Fruit fly (Drosophila melanogaster) whole organism, wandering third instar larva: ENCODE results near the gene CG14826.

Experiments
- Abd-B ChIP-seq: fragments of >200 bp; optimal IDR thresholded peaks from 2 replicates; lab custom pipeline; 2017; ENCODE audit warnings: missing biosample characterization, missing genetic modification characterization
- CG32264 ChIP-seq: fragments of 200-800 bp; sonication (Bioruptor generic); optimal IDR thresholded peaks from 2 replicates; lab custom pipeline; 2016; ENCODE audit warnings: missing biosample characterization, missing genetic modification characterization
- CG9705 ChIP-seq: fragments of 200-800 bp; sonication (Bioruptor generic); optimal IDR thresholded peaks from 2 replicates; lab custom pipeline; 2018; ENCODE audit warnings: missing biosample characterization, mild to moderate bottlenecking, missing genetic modification characterization
- CrebA ChIP-seq: fragments of 200-800 bp; sonication (Bioruptor generic); optimal IDR thresholded peaks from 2 replicates; lab custom pipeline; 2016; ENCODE audit warnings: missing biosample characterization, mild to moderate bottlenecking, missing genetic modification characterization, borderline replicate concordance
- Dif ChIP-seq: fragments of 200-275, 200-300 bp; sonication (Bioruptor generic); optimal IDR thresholded peaks from 2 replicates; lab custom pipeline; 2018; ENCODE audit warnings: missing biosample characterization, missing genetic modification characterization; ENCODE audit not compliant: partially characterized antibody
- HLH106 ChIP-seq: fragments of 200-800 bp; optimal IDR thresholded peaks from 3 replicates; lab custom pipeline; 2019; ENCODE audit warnings: missing biosample characterization, mild to moderate bottlenecking, missing genetic modification characterization, moderate library complexity
- Hr78 ChIP-seq: fragments of >200 bp; optimal IDR thresholded peaks from 2 replicates; lab custom pipeline; 2017; ENCODE audit warnings: missing biosample characterization, missing genetic modification characterization
- Hr83 ChIP-seq: fragments of 200-300 bp; sonication (Bioruptor generic); optimal IDR thresholded peaks from 2 replicates; lab custom pipeline; 2016; ENCODE audit warnings: missing biosample characterization, mild to moderate bottlenecking, missing genetic modification characterization, moderate library complexity; ENCODE audit not compliant: poor library complexity, severe bottlenecking
- Jra ChIP-seq: sonication (Bioruptor generic); optimal IDR thresholded peaks from 2 replicates; lab custom pipeline; 2016; ENCODE audit warnings: missing biosample characterization, missing genetic modification characterization
- Mio ChIP-seq: sonication (Bioruptor generic); optimal IDR thresholded peaks from 2 replicates; lab custom pipeline; 2016; ENCODE audit warnings: missing biosample characterization, missing genetic modification characterization
- N ChIP-seq: fragments of >200 bp; optimal IDR thresholded peaks from 2 replicates; lab custom pipeline; 2018; ENCODE audit warnings: missing biosample characterization, missing external identifiers, missing genetic modification characterization
- Sp1 ChIP-seq: fragments of 200-800 bp; sonication (Bioruptor generic); optimal IDR thresholded peaks from 3 replicates; lab custom pipeline; 2019; ENCODE audit warnings: missing biosample characterization, mild to moderate bottlenecking, missing genetic modification characterization, moderate library complexity
- Vsx2 ChIP-seq: fragments of 200-300, 225-300 bp; sonication (Bioruptor generic); optimal IDR thresholded peaks from 2 replicates; lab custom pipeline; 2018; ENCODE audit warnings: missing biosample characterization, missing genetic modification characterization; ENCODE audit not compliant: partially characterized antibody
- brk ChIP-seq: fragments of 200-800 bp; sonication (Bioruptor generic); optimal IDR thresholded peaks from 2 replicates; lab custom pipeline; 2016; ENCODE audit warnings: missing biosample characterization, mild to moderate bottlenecking, missing genetic modification characterization
- dmrt93B ChIP-seq: fragments of 200-800 bp; sonication (Bioruptor generic); optimal IDR thresholded peaks from 2 replicates; lab custom pipeline; 2018; ENCODE audit warnings: missing biosample characterization, mild to moderate bottlenecking, missing genetic modification characterization
- dsf ChIP-seq: sonication (Bioruptor generic); optimal IDR thresholded peaks from 2 replicates; lab custom pipeline; 2016; ENCODE audit warnings: missing biosample characterization, missing genetic modification characterization, borderline replicate concordance
- ey ChIP-seq: fragments of 200-800 bp; sonication (Bioruptor generic); optimal IDR thresholded peaks from 2 replicates; lab custom pipeline; 2016; ENCODE audit warnings: missing biosample characterization, missing genetic modification characterization
- foxo ChIP-seq, 2 experiments: fragments of 200-800 bp; sonication (Bioruptor generic); optimal IDR thresholded peaks; 2 replicates in 1 of 2; 3 replicates in 1 of 2; lab custom pipeline; 2016 to 2017; ENCODE audit warnings: missing biosample characterization in 2 of 2, missing genetic modification characterization in 2 of 2
- fru ChIP-seq: fragments of 200-800 bp; sonication (Bioruptor generic); optimal IDR thresholded peaks from 3 replicates; lab custom pipeline; 2016; ENCODE audit warnings: missing biosample characterization, mild to moderate bottlenecking, missing genetic modification characterization
- h ChIP-seq: fragments of 200-800 bp; sonication (Bioruptor generic); optimal IDR thresholded peaks from 3 replicates; lab custom pipeline; 2016; ENCODE audit warnings: missing biosample characterization, mild to moderate bottlenecking, missing genetic modification characterization
- jim ChIP-seq: fragments of 175-275, 200-325 bp; sonication (Bioruptor generic); optimal IDR thresholded peaks from 2 replicates; lab custom pipeline; 2016; ENCODE audit warnings: missing biosample characterization, mild to moderate bottlenecking, missing genetic modification characterization
- lola ChIP-seq: fragments of >200 bp; optimal IDR thresholded peaks from 2 replicates; lab custom pipeline; 2017; ENCODE audit warnings: missing biosample characterization, missing genetic modification characterization
- psq ChIP-seq: fragments of 200-800 bp; sonication (Bioruptor generic); optimal IDR thresholded peaks from 3 replicates; lab custom pipeline; 2017; ENCODE audit warnings: missing biosample characterization, mild to moderate bottlenecking, missing genetic modification characterization, moderate library complexity
- sage ChIP-seq: fragments of 200-800 bp; sonication (Bioruptor generic); optimal IDR thresholded peaks from 2 replicates; lab custom pipeline; 2016; ENCODE audit warnings: missing biosample characterization, mild to moderate bottlenecking, missing genetic modification characterization
- sv ChIP-seq: fragments of 200-800 bp; sonication (Bioruptor generic); optimal IDR thresholded peaks from 3 replicates; lab custom pipeline; 2016; ENCODE audit warnings: missing biosample characterization, missing genetic modification characterization
- usp ChIP-seq: fragments of >200 bp; optimal IDR thresholded peaks from 2 replicates; lab custom pipeline; 2017; ENCODE audit warnings: missing biosample characterization, missing genetic modification characterization
- woc ChIP-seq: sonication (Bioruptor generic); optimal IDR thresholded peaks from 2 replicates; lab custom pipeline; 2016; ENCODE audit warnings: missing biosample characterization, mild to moderate bottlenecking, missing genetic modification characterization

Gene CG14826

DNA sequence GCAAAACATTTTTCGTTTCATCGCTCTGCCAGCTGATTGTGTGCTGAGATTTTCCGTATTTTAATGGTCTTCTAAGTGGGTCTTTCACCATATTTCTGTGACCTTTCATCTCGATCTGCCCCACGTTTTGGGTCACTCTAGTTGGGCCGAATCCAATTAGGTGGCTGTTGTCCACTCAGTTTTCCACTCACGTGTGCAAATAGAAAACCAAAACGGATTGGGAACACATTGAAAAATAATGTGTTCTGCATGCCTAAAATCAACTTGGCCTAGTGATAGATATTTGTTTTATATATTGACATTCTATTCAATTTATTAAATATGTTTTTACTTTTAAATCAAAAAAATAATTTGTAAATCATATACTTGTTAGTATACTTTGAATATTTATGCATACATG, at the start of gene CG14826:
TSS of gene CG14826 (plus strand) at position 301 of the 400 bp plus-strand sequence.
- no peak for TF ChIP-seq Abd-B (GFP tag; lab: Kevin White, UChicago)
- TF ChIP-seq usp (GFP tag; lab: Kevin White, UChicago) = no peak
- TF ChIP-seq HLH106 (tag; lab: Kevin White, UChicago) = no peak
- no peak for TF ChIP-seq Mio (GFP tag; lab: Kevin White, UChicago)
- no peak for TF ChIP-seq Jra (GFP tag; lab: Kevin White, UChicago)
- no peak for TF ChIP-seq CG9705
- no peak for TF ChIP-seq Dif (GFP tag; lab: Kevin White, UChicago)
- no peak for TF ChIP-seq sage (GFP tag; lab: Kevin White, UChicago)
- no peak for TF ChIP-seq Sp1
- no peak for TF ChIP-seq brk (GFP tag; lab: Kevin White, UChicago)
- no peak for TF ChIP-seq dsf (GFP tag; lab: Kevin White, UChicago)
- no peak for TF ChIP-seq Hr78
- TF ChIP-seq jim (GFP tag; lab: Kevin White, UChicago) = no peak
- no peak for TF ChIP-seq Hr83 (GFP tag; lab: Kevin White, UChicago)
- no peak for TF ChIP-seq dmrt93B (GFP tag; lab: Kevin White, UChicago)

DNA sequence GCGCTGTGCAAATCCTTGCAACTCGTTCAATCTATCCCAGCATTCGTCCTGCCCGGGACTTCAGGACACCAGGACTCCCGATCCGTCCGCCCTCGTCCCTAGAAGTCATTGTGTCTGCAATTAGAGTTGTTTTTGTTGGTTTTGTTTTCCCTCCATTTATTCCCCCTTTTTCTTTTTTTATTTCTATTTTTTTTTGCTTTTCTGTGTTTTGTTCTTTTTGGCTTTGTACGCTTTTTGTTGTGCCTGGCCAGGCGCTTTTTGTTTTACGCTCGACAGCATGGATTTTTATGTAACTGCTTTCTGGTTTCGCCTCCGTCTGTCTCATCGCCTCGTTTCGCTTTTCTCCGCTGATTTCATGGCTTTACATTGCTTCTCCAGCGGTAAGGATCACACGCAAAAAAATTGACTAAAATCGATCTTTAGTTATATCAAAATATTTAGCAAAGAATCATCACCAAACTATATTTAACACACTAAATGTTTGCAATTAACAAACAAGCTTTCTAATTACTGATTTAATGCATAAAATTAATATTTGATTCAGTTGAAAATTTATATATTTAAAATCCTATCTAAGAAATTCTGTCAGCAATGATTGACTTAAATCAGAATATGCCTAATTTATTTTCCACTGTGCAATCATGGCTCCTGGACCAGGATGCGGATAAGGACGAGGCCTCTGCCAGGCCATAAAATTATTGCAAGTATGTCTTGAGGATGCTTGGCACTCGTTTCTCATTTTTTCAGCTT, 49.4 kb upstream of the CG14826 start:
- TF ChIP-seq h (GFP tag; lab: Kevin White, UChicago) (peak; percentile 10), N (GFP tag; lab: Kevin White, UChicago) (no peak), foxo (GFP tag; optimal IDR thresholded peaks at IDR 0.05; lab: Kevin White, UChicago) (peak in 1 of 2 experiments; percentile 42), HLH106 (tag; lab: Kevin White, UChicago) (peak; percentile 35), Sp1 (peak; percentile 48), fru (GFP tag; lab: Kevin White, UChicago) (peak; percentile 38), sage (GFP tag; lab: Kevin White, UChicago) (no peak), psq (peak; percentile 39), woc (GFP tag; lab: Kevin White, UChicago) (no peak)

DNA sequence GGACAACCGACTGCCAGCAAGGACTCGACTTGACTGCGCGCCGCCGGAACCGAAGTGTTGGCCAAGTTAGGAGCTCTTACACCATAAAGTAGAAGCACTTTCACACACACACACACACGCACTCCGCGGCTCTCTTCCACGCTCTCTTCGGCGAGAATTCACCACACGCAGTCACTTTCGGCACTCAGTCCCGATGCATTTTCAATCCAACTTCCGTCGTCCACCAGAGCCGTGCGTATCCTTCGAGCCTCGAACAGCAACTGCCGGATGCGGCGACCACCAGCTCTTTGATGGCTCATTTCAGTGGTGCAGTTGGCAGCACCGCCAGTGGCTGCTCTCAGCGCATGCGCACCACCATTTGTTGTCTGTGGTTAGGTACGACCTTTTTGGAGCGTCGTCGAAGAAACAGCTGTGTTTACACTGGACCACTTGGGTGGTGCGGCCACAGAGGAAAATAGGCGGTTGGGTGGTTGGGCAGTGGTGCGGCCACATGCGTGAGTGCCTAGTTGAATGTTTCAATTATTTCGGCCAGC, 44.6 kb upstream of the CG14826 start, which contains the start of gene Dscam2:
TSS of gene Dscam2 (minus strand) at position 264 of the 533 bp plus-strand sequence.
- no peak for TF ChIP-seq dsf (GFP tag; lab: Kevin White, UChicago)
- TF ChIP-seq CG9705 = no peak
- TF ChIP-seq HLH106 (tag; lab: Kevin White, UChicago) = no peak
- TF ChIP-seq Vsx2 (GFP tag; lab: Kevin White, UChicago) = no peak
- no peak for TF ChIP-seq sv
- TF ChIP-seq usp (GFP tag; lab: Kevin White, UChicago) = no peak
- no peak for TF ChIP-seq CG32264 (GFP tag; lab: Kevin White, UChicago)
- TF ChIP-seq CrebA (GFP tag; lab: Kevin White, UChicago) = no peak
- TF ChIP-seq brk (GFP tag; lab: Kevin White, UChicago) = no peak
- TF ChIP-seq Mio (GFP tag; lab: Kevin White, UChicago) = no peak
- TF ChIP-seq, all 38 proteins: peak for 0

DNA sequence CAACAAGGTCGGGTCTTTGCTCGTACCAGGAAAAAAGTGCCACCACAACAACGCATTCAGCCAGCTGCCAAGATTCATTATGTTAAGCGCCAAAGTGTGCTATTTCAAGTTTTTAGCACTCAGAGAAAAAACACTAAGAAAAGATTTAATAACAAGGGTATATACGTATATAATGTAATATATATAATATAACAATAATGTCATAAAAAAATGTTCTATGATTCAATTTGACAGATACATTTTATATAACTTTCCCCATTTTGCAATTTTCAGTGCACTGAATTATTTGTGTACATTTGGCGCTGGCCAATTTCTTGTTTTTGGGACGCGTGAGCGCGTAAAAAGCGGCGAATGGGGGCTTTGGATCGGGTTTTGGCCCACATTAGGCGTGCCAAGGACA, 43.8 kb upstream of the CG14826 start:
- no peak for TF ChIP-seq dmrt93B (GFP tag; lab: Kevin White, UChicago)
- no peak for TF ChIP-seq psq
- TF ChIP-seq Hr78 = no peak
- no peak for TF ChIP-seq woc (GFP tag; lab: Kevin White, UChicago)
- TF ChIP-seq lola (GFP tag; lab: Kevin White, UChicago) = no peak
- TF ChIP-seq usp (GFP tag; lab: Kevin White, UChicago) = no peak
- no peak for TF ChIP-seq ey (GFP tag; lab: Kevin White, UChicago)
- no peak for TF ChIP-seq Dif (GFP tag; lab: Kevin White, UChicago)

DNA sequence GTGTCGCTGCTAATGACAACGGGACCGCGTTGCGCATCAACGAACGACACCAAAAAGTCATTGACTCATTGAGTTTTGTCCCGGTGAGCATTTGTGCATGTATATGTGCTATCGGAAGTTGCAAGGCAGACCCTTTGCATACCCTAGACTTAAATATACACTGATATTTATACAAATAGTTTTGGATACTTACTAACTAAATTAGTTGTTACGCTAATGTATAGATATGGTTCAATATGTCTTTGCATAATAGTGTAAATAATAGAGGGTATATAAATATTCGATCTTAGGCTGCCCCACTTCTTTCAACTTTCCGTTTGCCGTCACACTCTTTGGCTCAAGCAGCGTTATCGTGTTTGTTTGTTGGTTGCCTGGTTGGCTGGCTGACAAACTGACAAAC, 43.1 kb upstream of the CG14826 start:
- TF ChIP-seq CG32264 (GFP tag; lab: Kevin White, UChicago) (no peak), jim (GFP tag; lab: Kevin White, UChicago) (no peak), HLH106 (tag; lab: Kevin White, UChicago) (peak; percentile 23)
- TF ChIP-seq, all 38 proteins: peak for 1
